Fruit fly (Drosophila melanogaster) S2 (cell line): ENCODE results near the gene Zmynd8.

Experiments
- CG8478 ChIP-seq: fragments of >200 bp; optimal IDR thresholded peaks from 2 replicates; lab custom pipeline; 2018
- CTCF ChIP-seq, 2 experiments: fragments of >200 bp; optimal IDR thresholded peaks; 2 replicates each; lab custom pipeline; 2018

Zmynd8 gene

DNA sequence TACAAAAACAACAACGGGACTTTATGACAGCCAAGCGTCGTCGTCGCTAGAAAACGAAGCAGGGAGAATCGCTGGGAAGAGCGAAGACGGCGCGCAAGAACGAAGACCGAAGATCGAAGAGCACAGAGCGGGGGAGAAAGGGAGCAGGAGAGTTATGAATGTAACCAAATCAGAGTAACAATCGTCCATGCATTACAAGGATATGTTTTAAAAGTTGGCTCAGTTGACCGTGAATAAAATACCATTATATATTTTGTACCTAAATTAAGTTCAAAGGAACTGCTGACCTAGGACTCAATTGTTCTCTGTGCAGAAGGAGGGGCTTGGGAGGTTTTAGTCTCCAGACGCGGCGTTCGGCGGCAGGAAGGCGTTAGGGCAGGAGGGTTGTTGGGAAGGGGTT, 52.2 kb downstream of the Zmynd8 start:
- TF ChIP-seq CG8478 (lab: Kevin White, UChicago) = no peak
- TF ChIP-seq CTCF (optimal IDR thresholded peaks at IDR 0.05; lab: Kevin White, UChicago) = no peak

DNA sequence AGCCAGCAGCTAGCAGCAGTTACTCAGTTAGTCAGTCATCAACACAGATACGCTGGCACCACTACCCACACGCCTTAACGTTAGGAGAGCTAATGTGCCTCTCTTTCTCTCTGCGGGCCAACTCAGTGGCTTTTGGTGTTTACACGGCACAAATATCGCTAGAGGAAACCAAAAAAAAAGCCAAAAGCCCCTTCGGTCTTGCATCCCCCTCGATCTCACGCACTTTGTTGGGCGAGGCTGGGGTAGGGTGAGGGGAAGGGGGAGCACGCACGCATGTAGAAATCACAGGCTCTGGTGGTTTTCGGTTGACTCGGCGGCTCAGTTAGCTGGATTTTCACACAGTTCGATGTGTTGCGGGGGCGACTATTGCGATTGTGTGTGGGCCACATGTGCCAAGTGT, 52.7 kb downstream of the Zmynd8 start:
- TF ChIP-seq CG8478 (lab: Kevin White, UChicago) (no peak), CTCF (optimal IDR thresholded peaks at IDR 0.05; lab: Kevin White, UChicago) (no peak)

DNA sequence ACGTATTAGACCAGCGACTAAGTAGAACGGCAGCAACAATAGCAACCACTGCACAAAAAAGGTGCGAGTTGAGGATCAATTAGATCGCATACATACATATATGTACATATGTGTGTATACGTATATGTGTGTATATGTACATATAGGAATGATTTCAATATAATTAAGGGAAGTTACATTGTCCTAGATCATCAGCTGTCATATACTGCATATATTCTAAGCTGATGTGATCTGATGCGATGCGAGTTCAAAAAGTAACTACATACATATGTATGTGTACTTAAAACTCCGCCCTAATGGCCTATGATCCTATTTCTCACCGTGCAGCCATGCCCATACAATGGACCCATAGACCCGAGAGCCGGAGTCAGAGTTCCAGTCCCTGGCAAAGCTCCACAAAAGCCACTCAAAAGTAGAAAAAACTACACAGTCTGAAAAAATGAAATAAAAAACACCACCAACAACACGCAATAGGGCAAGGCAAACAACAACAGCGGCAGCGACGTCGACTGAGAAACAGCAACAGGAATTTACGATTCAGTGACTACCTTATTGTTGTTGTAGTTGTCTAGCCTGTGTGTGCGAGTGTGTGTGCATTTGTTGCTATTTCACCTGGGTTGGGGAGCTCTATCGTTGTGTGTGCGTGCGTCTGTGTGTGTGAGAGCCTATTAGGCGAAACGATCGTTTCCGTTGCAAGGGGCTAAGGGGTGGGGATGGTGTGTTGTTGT, 54.1 kb downstream of the Zmynd8 start:
- no peak for TF ChIP-seq CG8478 (lab: Kevin White, UChicago)
- no peak for TF ChIP-seq CTCF (optimal IDR thresholded peaks at IDR 0.05; lab: Kevin White, UChicago)

DNA sequence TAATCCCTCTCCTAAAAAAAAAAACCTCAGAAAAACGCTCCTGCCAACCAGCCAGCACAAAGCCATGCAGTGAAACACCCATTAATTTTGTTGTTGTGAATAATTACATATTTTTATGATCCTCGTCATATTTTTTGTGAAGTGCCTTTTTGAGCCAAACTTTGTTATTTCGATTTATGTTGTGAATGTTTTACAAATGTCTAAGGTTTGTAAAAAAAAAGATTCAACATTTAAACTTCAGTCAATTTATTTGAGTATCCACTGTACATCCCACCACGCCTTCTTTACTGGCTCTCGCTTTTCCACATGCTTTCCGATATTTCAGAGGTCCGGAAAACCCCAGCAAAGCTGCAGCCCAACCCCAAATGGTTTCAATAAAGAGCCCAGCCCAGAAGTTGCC, 54.9 kb downstream of the Zmynd8 start:
- no peak for TF ChIP-seq CTCF (optimal IDR thresholded peaks at IDR 0.05; lab: Kevin White, UChicago)
- TF ChIP-seq CG8478 (lab: Kevin White, UChicago) = no peak

DNA sequence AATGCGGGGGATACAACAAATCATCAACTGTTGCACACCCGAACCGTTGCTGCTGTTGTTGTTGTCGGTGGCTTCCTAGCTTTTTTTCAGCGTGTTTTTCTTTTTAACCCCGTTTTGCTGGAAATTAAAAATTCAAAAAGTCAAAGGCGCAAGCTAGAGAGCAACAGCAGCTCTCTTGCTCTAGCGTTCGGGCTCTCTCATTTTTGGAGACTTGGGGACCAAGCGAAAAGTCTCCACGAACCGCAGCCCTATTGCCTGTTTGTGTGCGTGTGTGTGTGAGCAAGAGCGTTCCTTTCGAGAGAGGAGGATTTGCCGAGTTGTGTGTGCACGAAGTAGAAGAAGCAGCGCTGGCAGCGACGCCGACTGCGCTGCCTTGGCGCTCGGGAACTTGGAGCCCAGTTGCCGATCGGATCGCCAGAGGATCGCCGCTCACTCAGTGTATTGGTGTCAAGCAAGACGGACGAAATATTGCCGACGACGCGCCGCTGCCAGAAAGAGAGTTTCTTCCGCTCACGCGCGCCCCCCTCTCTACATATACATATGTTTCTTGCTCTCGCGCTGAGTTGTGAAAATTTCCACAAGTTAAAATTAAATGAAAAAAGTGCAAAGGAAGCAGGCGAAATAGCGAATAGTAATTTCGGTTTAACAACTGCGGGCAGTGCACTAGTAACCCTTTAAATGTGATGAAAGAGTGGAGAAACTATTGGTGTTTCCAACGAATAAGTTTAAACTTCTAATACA, 55.5 kb downstream of the Zmynd8 start:
- no peak for TF ChIP-seq CG8478 (lab: Kevin White, UChicago)
- TF ChIP-seq CTCF (optimal IDR thresholded peaks at IDR 0.05; lab: Kevin White, UChicago) = no peak

DNA sequence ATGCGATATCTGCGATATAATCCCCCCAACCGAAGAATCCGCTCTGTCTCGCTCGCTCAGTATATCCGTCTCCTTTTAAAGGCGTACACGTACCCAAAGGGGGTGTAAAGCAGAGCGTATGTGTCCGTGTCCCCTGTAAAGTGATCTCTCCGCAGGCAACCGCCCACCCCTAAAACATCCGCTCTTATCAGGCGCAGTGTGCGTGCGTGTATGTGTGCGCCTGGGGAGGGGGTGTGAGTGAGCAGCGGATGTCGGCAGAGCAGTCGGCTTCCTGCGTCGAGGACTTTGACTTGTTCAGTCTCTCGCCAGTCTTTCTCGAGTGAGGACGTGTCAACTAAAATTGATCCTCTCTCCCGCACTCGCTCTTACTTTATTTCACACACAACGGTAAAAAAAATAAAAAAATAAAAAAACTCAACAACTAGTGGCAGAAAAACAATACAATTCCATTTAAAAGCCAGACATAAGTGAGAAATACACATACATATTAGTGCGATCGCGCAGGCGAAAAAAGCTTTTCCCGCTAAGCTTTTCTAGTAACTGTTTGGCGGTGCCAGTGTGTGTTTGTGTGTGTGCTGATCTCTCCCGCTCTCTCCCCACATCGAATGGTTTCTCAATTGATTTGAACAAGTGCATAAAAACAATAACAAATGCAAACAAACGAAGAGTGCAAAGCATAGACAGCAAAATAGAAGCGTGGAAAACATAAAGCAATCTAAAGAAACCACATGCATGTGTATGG, 56.4 kb downstream of the Zmynd8 start:
- TF ChIP-seq CTCF (optimal IDR thresholded peaks at IDR 0.05; lab: Kevin White, UChicago) (no peak), CG8478 (lab: Kevin White, UChicago) (no peak)

DNA sequence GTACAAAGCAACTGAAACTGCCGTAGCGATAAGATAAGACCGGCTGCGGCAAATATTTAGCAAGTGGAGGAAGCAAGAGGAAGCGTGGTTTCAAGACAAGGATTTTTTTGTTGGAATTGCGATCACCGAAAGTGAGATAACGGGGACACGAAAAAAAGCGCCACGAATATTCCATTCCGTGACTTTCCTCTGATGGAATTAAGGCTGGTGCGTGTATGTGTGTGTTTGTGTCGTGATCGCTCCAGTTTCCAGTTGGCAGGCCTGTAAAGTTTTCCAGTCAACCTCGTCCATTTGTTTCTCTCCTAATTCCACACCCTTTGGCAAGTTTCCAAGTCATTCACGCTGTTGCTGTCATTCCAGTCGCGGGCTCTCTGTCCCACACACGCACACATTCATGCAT, 57.0 kb downstream of the Zmynd8 start:
- no peak for TF ChIP-seq CG8478 (lab: Kevin White, UChicago)
- TF ChIP-seq CTCF (optimal IDR thresholded peaks at IDR 0.05; lab: Kevin White, UChicago) = no peak
